Fruit fly (Drosophila melanogaster): Measurements from ENCODE around the gene ebd1.

The ebd1 gene

DNA sequence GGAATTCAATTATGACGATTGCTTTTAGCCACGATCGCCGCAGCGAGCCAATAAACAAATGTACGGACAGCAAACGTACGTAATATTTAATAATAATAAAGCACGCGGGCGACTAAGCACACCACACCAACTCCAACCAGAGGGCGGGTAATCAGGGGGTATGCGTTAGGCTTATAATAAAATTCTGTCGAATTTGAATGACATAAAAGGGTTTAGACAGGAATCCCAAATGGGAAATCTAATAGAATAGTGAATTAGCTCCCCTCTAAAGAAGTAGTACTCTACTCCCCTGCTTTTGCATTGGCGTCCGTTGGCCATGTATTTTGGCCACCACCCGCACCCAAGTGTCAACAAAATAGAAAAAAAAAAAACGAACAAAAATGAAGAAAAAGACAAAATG, 37.0 kb upstream of the ebd1 start:
- no peak for TF ChIP-seq CG17801 (GFP tag; optimal IDR thresholded peaks at IDR 0.05; ENCODE audit: partially characterized antibody)

DNA sequence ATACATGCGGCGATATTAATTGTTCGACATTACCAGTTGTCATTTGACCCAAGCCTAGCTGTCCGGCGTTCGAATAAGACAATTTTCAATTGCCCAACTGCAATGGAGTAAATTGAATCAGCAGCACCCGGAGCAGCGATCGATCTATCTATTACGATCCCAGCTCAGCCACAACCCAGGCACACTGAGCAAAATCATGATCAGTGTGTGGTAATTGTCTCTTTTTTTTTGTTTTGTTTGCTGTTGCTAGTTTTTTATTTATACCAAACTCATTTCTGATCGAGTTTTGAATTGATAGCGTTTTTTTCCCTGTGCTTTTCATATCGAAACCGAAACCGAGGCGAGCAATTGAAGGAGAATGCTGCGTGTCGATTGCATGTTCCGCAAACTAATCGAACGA, 36.5 kb upstream of the ebd1 start:
- TF ChIP-seq CG17801 (GFP tag; optimal IDR thresholded peaks at IDR 0.05; ENCODE audit: partially characterized antibody): no peak

DNA sequence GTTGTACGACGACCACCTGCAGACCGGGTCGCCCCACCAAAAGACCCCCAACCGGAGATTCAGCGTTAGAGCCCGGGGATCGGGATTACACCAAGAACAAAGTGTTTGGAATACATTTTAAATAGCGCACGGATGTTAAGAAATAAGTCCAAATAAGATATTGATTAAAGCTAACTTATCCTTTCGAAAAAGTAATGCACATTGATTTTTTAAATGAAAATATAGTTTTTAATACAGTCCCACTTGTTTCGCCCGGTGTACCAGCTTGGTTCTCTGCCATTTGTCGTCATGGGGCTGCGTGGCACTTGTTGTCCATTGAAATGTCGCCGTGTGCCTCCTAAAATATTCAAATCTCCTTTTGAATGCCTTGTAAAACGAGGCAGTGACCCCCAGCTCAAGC, 35.7 kb upstream of the ebd1 start:
- TF ChIP-seq CG17801 (GFP tag; optimal IDR thresholded peaks at IDR 0.05; ENCODE audit: partially characterized antibody): no peak

DNA sequence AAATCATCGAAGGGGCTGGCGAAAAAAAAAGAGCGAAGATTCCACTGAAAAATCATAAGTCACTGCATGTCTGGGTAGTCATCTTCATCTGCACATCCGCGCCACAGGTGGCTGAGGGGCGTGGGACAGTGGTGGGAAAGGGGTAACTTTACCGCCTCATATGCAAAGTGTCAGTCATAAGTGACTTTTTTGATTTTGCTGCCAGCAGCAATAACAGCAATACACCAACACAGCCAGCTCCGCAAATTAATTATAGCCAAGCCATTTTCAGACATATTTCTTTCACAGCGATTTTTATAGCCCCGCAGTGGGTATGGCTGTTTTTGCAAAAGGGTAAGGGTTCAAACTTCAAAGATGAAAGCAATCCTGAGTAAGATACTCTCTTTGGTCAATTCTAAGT, 33.0 kb upstream of the ebd1 start:
- TF ChIP-seq CG17801 (GFP tag; optimal IDR thresholded peaks at IDR 0.05; ENCODE audit: partially characterized antibody): no peak

DNA sequence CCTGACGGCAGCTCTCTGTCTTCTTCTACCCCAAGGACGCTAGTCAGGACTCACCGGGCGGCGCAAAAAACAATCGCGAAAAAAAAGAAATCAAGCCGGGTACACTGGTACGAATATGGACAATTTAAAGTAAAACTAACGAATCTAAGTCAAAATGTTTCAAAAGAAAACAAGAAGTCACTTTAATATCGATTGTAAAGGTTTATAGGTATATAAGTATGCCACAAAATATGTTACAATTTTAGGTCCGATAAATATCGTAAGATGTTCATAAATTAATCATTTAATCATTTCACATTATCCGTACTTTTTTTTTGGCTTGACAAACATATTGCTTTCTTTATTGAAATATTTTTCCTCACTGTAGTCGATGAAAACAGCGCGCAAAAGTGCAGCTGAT, 30.7 kb upstream of the ebd1 start:
- TF ChIP-seq CG17801 (GFP tag; optimal IDR thresholded peaks at IDR 0.05; ENCODE audit: partially characterized antibody): no peak

DNA sequence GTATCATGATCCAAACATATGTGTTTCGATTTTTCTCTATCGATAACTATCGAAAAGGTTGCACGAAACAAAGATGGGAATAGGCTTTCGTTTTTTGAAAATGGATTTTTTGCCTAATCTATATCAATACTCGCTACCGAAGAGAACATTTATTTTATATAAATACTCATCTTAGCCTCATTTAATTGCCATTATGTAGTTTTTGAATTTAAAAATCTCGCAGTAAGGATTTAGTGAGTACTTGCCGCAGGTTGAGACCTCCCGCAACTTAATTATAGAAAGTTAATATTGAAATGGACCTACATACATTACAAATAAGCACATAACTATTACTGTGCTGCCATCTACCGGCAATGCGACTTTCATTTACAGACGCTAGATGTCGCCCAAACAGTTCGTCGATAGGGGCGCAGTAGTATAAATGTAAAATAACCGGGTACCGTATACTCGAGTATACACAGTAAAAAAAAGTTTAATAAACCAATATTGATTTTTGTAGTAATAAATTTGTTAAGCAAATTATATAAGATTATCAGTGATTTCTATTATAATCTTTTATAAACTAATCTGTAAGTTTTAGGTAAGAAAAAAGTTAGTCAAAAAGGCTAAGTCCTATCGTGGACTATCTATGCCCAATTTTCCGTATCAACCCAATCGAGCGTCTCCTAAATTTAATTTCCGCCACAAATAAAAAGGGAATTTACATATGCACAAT, 26.6 kb upstream of the ebd1 start, which contains the start of gene CG13896:
Gene CG13896 (minus strand): TSS at position 12 of the 715 bp plus-strand sequence.
- TF ChIP-seq CG17801 (GFP tag; optimal IDR thresholded peaks at IDR 0.05; ENCODE audit: partially characterized antibody): peak; percentile 65

DNA sequence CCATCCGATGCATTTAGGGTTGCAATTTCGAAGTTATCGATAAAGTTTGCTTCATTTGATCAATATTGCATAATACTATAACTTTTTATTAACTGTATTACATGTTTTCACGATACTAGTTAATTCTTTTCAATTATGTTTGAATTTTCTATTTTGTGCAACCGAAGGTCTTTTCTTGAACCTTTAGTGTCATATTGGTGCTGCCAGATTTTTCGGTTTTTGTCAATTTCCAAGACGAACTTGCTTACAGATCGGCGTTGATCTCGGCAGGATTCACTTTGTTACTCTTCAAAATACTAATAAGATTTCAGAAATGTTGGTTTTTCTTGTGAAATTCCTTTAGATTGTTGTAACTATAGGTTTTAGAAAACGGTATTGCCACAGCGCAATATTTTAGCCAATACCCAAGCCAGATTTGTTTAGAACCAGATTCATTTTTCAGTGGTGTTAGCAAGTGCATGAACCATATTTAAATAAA, 25.0 kb upstream of the ebd1 start, which contains the start of gene CkIIalpha-i3:
Gene CkIIalpha-i3 (minus strand): TSS at position 263 of the 478 bp plus-strand sequence.
- TF ChIP-seq CG17801 (GFP tag; optimal IDR thresholded peaks at IDR 0.05; ENCODE audit: partially characterized antibody): no peak

DNA sequence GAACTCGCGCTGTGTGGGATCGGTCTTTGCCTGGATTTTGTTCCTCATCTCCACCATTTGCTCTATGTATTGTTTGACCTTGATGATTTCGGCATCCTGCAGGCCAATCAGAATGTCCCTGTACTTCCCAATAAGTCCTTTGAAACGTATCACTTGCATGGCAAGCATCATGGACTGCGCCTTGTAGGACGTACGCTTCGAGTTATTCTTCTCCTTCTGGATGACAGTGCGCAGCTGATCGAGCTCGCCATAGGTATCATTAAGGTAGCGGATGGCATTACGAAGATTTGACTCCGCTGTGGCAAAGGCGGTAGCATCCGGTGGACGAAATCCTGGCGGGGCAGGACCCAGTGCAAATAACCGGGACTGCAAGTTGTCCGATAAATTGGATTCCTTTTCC, 24.5 kb upstream of the ebd1 start:
- no peak for TF ChIP-seq CG17801 (GFP tag; optimal IDR thresholded peaks at IDR 0.05; ENCODE audit: partially characterized antibody)

DNA sequence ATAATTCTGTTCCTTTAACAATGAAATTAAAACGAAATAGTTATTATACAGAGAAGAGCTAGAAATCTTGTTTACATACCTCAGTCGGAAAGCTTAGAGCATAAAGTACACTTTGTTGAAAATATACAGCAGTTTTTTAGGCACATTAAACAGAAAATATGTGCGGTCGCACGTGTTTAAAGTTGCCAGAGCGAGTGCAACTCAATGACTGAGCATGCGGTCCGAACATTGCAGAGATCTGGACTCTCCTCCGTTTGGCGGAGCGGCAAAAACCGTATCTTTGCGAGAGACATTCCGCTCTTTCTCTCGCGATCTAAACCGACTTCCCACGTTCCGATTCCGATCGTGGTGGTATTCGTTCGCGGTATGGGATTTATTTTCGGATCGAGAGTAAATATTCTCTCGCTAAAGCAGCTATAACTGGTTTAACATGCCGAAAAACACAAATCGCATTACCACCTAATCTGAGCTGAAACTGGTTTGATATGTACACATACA, 22.7 kb upstream of the ebd1 start, which contains the start of gene CG13895:
Gene CG13895 (minus strand): TSS at position 214 of the 498 bp plus-strand sequence.
- no peak for TF ChIP-seq CG17801 (GFP tag; optimal IDR thresholded peaks at IDR 0.05; ENCODE audit: partially characterized antibody)

DNA sequence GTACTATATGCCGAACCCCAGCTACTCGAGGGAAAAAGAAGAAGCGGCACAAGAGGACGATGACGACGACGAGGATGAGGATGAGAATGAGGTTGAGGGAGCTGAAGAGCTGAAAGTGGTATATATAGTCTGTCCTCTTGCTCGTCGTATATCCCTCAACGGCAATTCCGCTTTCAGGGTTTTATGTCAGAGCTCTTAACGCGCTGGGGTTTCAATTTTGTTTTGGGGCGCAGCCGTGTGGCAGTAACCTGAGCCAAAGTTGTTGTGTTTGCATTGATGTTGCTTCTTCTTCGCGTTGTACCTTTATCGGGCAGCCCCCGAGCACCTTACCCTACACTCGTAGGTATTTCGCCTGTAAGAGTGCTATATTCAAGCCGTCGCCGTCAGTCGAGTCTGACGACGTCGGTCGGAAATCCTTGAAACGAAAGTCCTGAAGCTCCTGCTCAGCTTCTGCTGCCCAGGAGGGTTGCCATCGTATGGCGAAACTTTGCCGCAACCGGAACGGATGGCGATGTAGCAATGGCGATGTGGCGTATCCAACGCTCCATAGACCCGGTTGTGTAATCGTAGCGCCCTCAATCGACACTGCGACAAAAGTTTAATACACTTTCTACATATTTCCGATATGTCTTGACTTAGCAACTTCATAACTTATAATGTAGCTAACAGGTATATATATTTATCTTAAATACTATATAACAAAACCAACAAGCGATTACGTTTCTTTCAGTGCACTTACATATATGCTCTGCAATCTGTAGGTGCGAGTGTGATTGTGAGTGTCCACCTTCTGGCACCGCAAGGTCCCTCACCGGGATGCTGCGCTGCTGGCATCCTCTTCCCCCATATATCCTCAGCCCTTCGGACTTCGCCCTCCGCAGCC, 19.6 kb upstream of the ebd1 start:
- no peak for TF ChIP-seq CG17801 (GFP tag; optimal IDR thresholded peaks at IDR 0.05; ENCODE audit: partially characterized antibody)

DNA sequence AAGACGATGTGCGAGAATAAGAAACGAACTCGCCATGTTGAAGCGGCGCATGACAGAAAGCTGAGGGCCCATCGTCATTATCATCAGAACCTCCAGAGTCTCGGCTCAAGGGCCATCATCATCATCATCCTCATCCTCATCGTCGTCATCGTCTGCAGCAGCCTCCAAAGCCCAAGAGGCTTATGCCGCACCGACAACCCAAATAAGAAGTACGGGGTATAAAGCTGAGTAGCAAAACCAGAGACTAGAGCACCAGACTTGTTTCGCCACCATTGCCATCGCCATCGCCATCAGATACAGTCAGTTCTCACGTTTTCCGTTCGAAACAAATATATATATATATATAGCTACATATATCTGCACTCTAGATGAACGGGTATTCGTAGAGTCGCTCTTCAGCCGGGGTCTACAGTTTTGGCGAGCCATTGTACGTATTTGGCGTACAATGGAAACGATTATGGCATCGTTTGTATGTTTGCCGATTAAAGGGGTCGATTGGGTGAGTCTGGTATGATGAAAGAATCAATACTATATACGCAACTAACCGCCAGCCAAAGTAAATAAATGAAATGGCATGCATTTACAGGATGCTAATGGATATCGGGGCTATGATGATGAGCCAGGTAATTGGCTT, 17.9 kb upstream of the ebd1 start:
- no peak for TF ChIP-seq CG17801 (GFP tag; optimal IDR thresholded peaks at IDR 0.05; ENCODE audit: partially characterized antibody)

DNA sequence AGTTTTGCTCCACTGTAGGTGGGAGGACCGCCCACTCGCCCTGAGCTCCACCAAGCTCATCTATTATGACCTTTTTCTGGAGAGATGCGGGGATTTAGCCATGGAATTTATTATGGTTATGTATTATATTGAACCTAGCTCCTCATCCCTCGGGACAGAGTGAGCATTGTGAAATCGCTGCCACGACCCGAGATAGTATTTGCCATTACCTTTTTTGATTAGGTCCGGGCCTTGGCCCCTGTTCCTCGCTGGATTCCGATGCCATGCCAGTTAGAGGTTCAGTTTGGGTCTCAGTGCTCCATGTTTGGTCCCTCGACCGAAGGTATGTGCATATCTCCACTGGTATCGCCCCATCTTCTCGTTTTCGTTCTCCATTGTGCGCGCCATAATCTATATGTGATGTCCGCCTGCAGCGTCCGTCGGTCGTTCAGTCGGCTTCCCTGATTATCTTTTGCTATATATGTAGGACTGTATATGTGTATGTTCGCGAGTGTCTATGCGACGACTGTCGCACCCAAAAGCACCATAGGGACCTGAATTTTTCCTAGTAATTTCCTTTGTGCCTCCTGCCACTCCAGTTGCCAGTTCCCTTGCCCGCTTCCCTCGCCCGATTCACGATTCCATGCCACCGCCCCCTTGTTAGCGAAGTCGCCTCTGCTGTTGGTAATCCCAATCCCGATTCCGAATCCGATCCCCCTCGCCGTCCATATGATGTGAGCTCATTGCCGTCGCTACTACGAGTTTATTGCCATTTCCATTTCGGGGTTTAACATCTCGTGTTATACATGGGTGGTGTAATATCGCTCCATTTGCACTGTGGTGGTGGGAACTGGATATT, 16.7 kb upstream of the ebd1 start:
- no peak for TF ChIP-seq CG17801 (GFP tag; optimal IDR thresholded peaks at IDR 0.05; ENCODE audit: partially characterized antibody)

DNA sequence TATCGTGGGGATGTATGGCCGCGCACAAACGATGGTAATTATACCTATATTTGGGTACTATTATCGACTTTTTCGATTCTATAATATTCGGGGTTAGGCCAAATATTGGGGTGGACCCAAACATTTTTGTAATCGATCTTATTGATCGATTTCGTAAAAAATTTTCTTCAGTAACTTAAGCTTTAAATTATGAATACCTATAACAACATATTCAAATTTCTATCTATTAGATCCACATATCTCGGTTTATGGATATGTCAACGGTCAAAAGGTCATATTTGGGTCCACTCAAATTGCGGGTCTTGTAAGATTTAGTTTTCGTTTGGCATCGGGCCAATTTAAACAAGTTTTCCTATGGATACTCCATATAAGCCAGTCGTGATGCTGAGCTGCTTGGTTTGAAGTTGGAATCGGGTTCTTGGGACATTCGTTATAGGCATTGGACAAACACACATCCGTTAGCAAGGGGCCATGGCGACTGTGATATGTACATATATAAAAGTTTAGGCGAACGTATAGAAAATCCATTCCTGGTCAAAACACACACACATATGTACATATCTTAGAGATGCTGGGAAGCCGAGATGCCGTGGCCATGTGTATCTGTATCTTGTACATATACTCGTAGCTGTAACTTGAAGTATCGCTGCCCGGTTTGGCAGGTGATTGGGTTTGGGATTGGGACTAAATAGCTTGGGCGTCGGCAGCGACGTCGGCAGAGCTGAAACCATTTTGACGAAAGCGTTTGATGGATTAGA, 15.0 kb upstream of the ebd1 start:
- no peak for TF ChIP-seq CG17801 (GFP tag; optimal IDR thresholded peaks at IDR 0.05; ENCODE audit: partially characterized antibody)
